Fruit fly (Drosophila melanogaster) whole organism, embryonic: ENCODE results near the gene senju.

ENCODE experiments used
- CG10431 ChIP-seq: fragments of 200-800 bp; sonication (Bioruptor generic); optimal IDR thresholded peaks from 3 replicates; lab custom pipeline; 2018; ENCODE audit warnings: missing biosample characterization, mild to moderate bottlenecking, missing genetic modification characterization
- CG12659 ChIP-seq: fragments of 200-800 bp; sonication (Bioruptor generic); optimal IDR thresholded peaks from 3 replicates; lab custom pipeline; 2017; ENCODE audit warnings: mild to moderate bottlenecking, missing biosample characterization, missing genetic modification reagents, missing genetic modification characterization
- CG14965 ChIP-seq: fragments of 200-800 bp; sonication (Bioruptor generic); optimal IDR thresholded peaks from 2 replicates; lab custom pipeline; 2016; ENCODE audit warnings: missing biosample characterization, missing genetic modification characterization, borderline replicate concordance
- CG17912 ChIP-seq: fragments of 200-800 bp; sonication (Bioruptor generic); optimal IDR thresholded peaks from 2 replicates; lab custom pipeline; 2018; ENCODE audit warnings: missing biosample characterization, mild to moderate bottlenecking, missing genetic modification characterization
- CG2678 ChIP-seq: fragments of 200-800 bp; sonication (Bioruptor generic); optimal IDR thresholded peaks from 3 replicates; lab custom pipeline; 2019; ENCODE audit warnings: missing biosample characterization, mild to moderate bottlenecking, missing genetic modification characterization, moderate library complexity
- CG4282 ChIP-seq: fragments of 200-800 bp; sonication (Bioruptor generic); optimal IDR thresholded peaks from 2 replicates; lab custom pipeline; 2016; ENCODE audit warnings: missing biosample characterization, missing genetic modification characterization
- CG6689 ChIP-seq: fragments of 200-800 bp; sonication (Bioruptor generic); IDR thresholded peaks from 2 replicates; pipeline ENCODE4 v1.3.6; 2022; ENCODE audit warnings: missing biosample characterization, missing genetic modification characterization
- H2.0 ChIP-seq: fragments of 200-800 bp; sonication (Bioruptor generic); IDR thresholded peaks from 2 replicates; pipeline ENCODE4 v1.3.6; 2022; ENCODE audit warnings: missing biosample characterization, missing genetic modification characterization
- bigmax ChIP-seq: fragments of 200-800 bp; sonication (Bioruptor generic); optimal IDR thresholded peaks from 2 replicates; lab custom pipeline; 2018; ENCODE audit warnings: missing biosample characterization, mild to moderate bottlenecking, missing genetic modification characterization
- fd64A ChIP-seq: fragments of 200-800 bp; sonication (Bioruptor generic); optimal IDR thresholded peaks from 3 replicates; lab custom pipeline; 2018; ENCODE audit warnings: missing biosample characterization, mild to moderate bottlenecking, missing genetic modification characterization
- fru ChIP-seq: fragments of >200 bp; optimal IDR thresholded peaks from 2 replicates; lab custom pipeline; 2017
- trh ChIP-seq: fragments of 200-800 bp; sonication (Bioruptor generic); optimal IDR thresholded peaks from 2 replicates; lab custom pipeline; 2016; ENCODE audit warnings: missing biosample characterization, missing genetic modification characterization
- twi ChIP-seq: fragments of 200-800 bp; optimal IDR thresholded peaks from 2 replicates; lab custom pipeline; 2019; ENCODE audit warnings: missing biosample characterization, mild to moderate bottlenecking, missing genetic modification characterization, moderate library complexity

- TF ChIP-seq fd64A (no peak), fru (lab: Kevin White, UChicago) (no peak), CG12659 (no peak), CG2678 (tag; lab: Kevin White, UChicago) (no peak), trh (no peak), CG10431 (GFP tag; lab: Kevin White, UChicago) (no peak), CG6689 (no peak), CG17912 (no peak), CG4282 (GFP tag; lab: Kevin White, UChicago) (no peak), CG14965 (GFP tag; lab: Kevin White, UChicago) (no peak), bigmax (GFP tag; lab: Kevin White, UChicago) (no peak), H2.0 (GFP tag; lab: Robert Waterston, UW) (no peak), twi (tag; lab: Kevin White, UChicago) (no peak)
These were observed 47.9 kb downstream of the senju start, which contains the start of gene Msp300 for dm6 chr2L:5100577-5100976.
